Worm (Caenorhabditis elegans): ENCODE measurements around the gene C27D8.4.

The C27D8.4 gene

DNA sequence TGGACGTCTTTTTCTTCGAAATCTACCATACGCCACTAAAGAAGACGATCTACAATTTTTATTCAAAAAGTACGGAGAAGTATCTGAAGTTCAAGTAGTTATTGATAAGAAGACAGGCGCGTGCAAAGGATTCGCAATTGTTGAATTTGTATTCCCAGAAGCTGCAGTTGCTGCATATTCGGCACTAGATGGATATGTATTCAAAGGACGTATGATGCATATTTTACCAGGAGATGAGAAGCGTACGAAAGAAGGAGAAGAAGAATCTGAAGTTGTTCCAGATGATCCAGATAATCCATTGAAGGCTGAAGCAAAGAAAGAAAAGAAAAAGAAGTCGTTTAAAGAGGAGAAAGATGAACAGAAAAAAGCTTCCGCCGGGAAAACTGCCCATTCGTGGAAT is 22.0 kb downstream of the C27D8.4 start:
- TF ChIP-seq elt-2 (tag; optimal IDR thresholded peaks at IDR 0.05) (no peak), nhr-85 (tag) (peak; percentile 58), efl-1 (optimal IDR thresholded peaks at IDR 0.05) (no peak), efl-1 (GFP tag; optimal IDR thresholded peaks at IDR 0.05 in 1 of 2) (peak in 1 of 2 experiments; percentile 64), tbx-2 (tag; optimal IDR thresholded peaks at IDR 0.05) (no peak)

DNA sequence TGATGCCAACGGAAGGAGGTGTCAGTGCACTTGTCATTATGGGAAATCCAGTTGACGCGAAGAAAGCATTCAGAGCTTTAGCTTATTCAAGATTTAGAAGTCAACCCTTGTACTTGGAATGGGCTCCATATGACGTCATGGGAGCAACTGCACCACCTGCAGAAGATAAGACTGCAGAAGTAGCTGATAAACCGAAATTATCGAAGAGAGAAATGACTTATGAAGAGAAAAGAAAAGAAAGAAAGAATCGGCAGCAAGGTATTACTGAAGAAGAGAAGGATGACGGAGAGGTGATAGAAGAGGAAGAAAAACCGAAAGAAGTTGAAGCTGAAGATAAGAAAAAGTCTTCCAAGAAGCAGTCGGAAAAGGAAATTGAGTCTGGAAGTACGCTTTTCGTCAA is 24.3 kb downstream of the C27D8.4 start:
- TF ChIP-seq irx-1 (tag; optimal IDR thresholded peaks at IDR 0.05) (no peak), efl-1 (optimal IDR thresholded peaks at IDR 0.05) (no peak), efl-1 (GFP tag; optimal IDR thresholded peaks at IDR 0.05 in 1 of 2) (peak in 1 of 2 experiments; percentile 68), unc-98 (GFP tag; IDR thresholded peaks at IDR 0.05) (no peak), grh-1 (GFP tag; IDR thresholded peaks at IDR 0.05) (no peak), elt-2 (tag; optimal IDR thresholded peaks at IDR 0.05) (peak; percentile 64), C34B4.2 (tag; optimal IDR thresholded peaks at IDR 0.05) (no peak), egl-13 (tag; optimal IDR thresholded peaks at IDR 0.05) (no peak)

DNA sequence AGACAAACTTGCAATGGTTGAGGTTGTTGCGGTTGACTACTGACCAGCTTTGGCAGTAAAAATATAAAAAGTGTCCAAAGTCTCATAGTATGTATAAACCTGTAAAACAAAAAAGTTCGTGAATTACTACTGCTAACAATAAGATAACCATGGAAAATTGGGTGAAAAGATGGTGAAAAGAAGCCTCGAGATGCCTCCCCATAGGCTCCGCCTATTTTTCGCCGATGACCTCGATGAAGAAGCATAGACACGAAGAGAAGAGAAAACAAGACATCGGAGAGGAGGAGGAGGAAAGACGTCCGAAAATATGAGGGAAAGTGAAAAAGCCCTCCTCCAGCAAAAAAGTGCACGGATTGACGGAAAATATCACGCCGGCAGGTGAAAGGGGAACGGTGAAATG is 37.5 kb downstream of the C27D8.4 start, which contains the start of gene T23F6.5:
Gene T23F6.5 (minus strand): TSS at position 101 of the 400 bp plus-strand sequence.
- TF ChIP-seq blmp-1 (tag; optimal IDR thresholded peaks at IDR 0.05) (peak; percentile 77), nhr-47 (tag; optimal IDR thresholded peaks at IDR 0.05) (no peak)

DNA sequence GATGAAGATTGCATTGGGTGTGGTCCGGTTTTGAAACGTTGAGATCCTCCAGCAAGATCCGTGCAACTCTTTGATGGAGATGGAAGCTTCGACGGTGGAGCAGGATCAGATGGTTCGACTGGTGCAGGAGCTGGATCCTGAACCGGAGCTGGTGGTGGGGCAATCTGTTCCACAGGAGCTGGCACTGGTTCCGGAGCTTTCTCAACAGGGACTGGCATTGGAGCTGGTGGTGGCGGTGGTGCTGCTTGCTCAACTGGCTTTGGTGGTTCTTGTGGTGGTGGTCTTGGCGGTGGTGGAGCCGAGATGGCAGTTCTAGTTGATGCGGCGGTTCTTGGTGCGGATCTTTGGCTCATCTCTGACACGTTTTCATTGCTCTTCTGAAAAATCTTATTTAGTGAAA is 39.8 kb downstream of the C27D8.4 start:
- TF ChIP-seq mef-2 (tag; optimal IDR thresholded peaks at IDR 0.05) = no peak
- TF ChIP-seq nhr-71 (tag; optimal IDR thresholded peaks at IDR 0.05) = no peak
- no peak for TF ChIP-seq fos-1 (tag; optimal IDR thresholded peaks at IDR 0.05)
- no peak for TF ChIP-seq alr-1 (tag; optimal IDR thresholded peaks at IDR 0.05; ENCODE audit: borderline replicate concordance)
- TF ChIP-seq F16B12.6 (tag; optimal IDR thresholded peaks at IDR 0.05) = no peak
- no peak for TF ChIP-seq grh-1 (GFP tag; IDR thresholded peaks at IDR 0.05)

DNA sequence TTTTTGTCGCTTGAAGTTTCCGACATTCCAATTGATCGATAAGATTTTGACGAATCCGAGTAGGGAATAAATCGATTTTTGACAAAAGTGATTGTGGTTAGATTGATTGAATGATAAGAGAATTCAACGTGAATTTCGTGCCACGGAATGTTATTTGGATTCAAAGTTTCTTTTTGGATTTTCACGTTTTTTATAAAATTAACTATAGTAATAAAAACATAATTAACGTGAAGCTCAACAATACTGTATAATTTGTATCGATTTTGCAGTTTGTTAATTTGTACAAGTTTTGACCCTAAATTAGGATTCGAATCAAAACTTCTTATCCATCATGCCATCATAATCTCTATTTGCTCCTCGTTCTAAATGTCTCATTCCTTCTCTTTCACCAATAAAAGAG is 40.8 kb downstream of the C27D8.4 start, which contains the start of gene C36H8.1:
Gene C36H8.1 (minus strand): TSS at position 101 of the 400 bp plus-strand sequence.
- no peak for TF ChIP-seq tbx-2 (tag; optimal IDR thresholded peaks at IDR 0.05)
- TF ChIP-seq C16A3.4 (tag; optimal IDR thresholded peaks at IDR 0.05) = no peak
- no peak for TF ChIP-seq ceh-90 (tag; optimal IDR thresholded peaks at IDR 0.05)
- TF ChIP-seq lin-15B (tag; optimal IDR thresholded peaks at IDR 0.05) = no peak
- no peak for TF ChIP-seq ztf-11 (tag; optimal IDR thresholded peaks at IDR 0.05)
- no peak for TF ChIP-seq mep-1 (tag; optimal IDR thresholded peaks at IDR 0.05)
- no peak for TF ChIP-seq aha-1 (tag; optimal IDR thresholded peaks at IDR 0.05)

DNA sequence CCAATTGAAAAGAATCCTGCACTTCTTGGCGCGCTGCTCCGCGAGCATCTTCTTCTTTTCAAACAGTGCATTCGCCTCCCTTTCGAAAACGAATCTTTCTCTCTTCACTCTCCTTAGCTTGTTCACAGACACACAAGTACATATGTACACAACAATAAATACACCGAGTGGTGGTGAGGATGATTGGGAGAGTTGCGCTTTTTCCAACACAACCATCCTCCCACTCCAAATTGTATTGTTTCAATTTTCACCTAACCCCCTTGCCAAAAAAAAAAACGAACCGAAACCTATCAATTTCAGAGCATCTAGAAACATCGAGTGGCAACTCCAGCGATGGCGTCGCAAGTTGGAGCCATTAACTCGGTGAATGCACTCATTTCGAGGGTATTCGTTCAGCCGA is 42.4 kb downstream of the C27D8.4 start, which contains the start of gene inx-6:
Gene inx-6 (plus strand): TSS at position 301 of the 400 bp plus-strand sequence.
- TF ChIP-seq dsc-1 (tag; optimal IDR thresholded peaks at IDR 0.05) (no peak), nhr-71 (tag; optimal IDR thresholded peaks at IDR 0.05) (no peak), efl-1 (optimal IDR thresholded peaks at IDR 0.05) (no peak), efl-1 (GFP tag; optimal IDR thresholded peaks at IDR 0.05 in 1 of 2) (peak in 1 of 2 experiments; percentile 2)

DNA sequence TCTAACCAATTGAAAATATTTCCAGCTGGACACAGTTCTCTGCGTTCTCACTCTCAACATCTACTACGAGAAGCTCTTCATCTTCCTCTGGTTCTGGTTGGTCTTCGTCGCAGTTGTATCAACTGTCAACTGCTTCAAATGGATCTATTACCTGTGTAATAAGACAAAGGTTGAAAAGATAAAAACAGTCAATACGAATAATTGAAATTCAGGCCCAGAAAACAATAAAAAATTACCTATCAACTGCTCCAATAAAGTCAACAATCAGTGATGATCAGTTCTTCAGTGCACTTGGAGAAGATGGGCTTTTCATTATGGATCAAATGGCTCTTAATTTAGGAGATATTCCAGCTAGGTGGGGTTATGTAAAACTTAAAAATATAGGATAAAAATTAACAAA is 44.8 kb downstream of the C27D8.4 start:
- TF ChIP-seq nhr-28 (tag; optimal IDR thresholded peaks at IDR 0.05) = no peak
- TF ChIP-seq nhr-85 (tag) = no peak
- TF ChIP-seq hpl-2 (GFP tag; optimal IDR thresholded peaks at IDR 0.05) = no peak
- no peak for TF ChIP-seq fkh-8 (tag; optimal IDR thresholded peaks at IDR 0.05)
- no peak for TF ChIP-seq nhr-20 (tag; optimal IDR thresholded peaks at IDR 0.05)
- no peak for TF ChIP-seq pqm-1 (tag; optimal IDR thresholded peaks at IDR 0.05)
- TF ChIP-seq mep-1 (tag; optimal IDR thresholded peaks at IDR 0.05) = no peak
- TF ChIP-seq ceh-82 (tag; optimal IDR thresholded peaks at IDR 0.05) = no peak
- TF ChIP-seq zip-4 (GFP tag; optimal IDR thresholded peaks at IDR 0.05) = no peak
- no peak for TF ChIP-seq aha-1 (tag; optimal IDR thresholded peaks at IDR 0.05)

Data from whole organism, L1 larva.